Fruit fly (Drosophila melanogaster) whole organism, embryonic: Measurements from ENCODE around the gene UQCR-C1.

ENCODE experiments used
- Awh ChIP-seq: fragments of 200-800 bp; sonication (Bioruptor generic); IDR thresholded peaks from 2 replicates; pipeline ENCODE4, ENCODE4 v1.3.6; 2022; ENCODE audit warnings: missing biosample characterization, missing genetic modification characterization
- BEAF-32 ChIP-seq: fragments of 200-800 bp; sonication (Bioruptor generic); optimal IDR thresholded peaks from 3 replicates; lab custom pipeline; 2017; ENCODE audit warnings: missing biosample characterization, missing genetic modification characterization, mild to moderate bottlenecking, moderate library complexity, missing genetic modification reagents
- Bdp1 ChIP-seq: fragments of 200-800 bp; sonication (Bioruptor generic); optimal IDR thresholded peaks from 3 replicates; lab custom pipeline; 2016; ENCODE audit warnings: missing biosample characterization, missing genetic modification characterization
- BtbVII ChIP-seq: fragments of 200-800 bp; sonication (Bioruptor generic); optimal IDR thresholded peaks from 3 replicates; lab custom pipeline; 2017; ENCODE audit warnings: missing biosample characterization, mild to moderate bottlenecking, missing genetic modification characterization
- CG10321 ChIP-seq: fragments of 200-800 bp; sonication (Bioruptor generic); IDR thresholded peaks from 2 replicates; pipeline ENCODE4 v1.3.6; 2022; ENCODE audit warnings: missing biosample characterization, missing genetic modification characterization
- CG12391 ChIP-seq: fragments of 200-800 bp; sonication (Bioruptor generic); optimal IDR thresholded peaks from 3 replicates; lab custom pipeline; 2018; ENCODE audit warnings: missing biosample characterization, mild to moderate bottlenecking, missing genetic modification characterization, moderate library complexity
- CG13123 ChIP-seq: fragments of 200-800 bp; sonication (Bioruptor generic); optimal IDR thresholded peaks from 2 replicates; lab custom pipeline; 2016; ENCODE audit warnings: missing biosample characterization, missing genetic modification characterization
- CG14014 ChIP-seq: fragments of 200-800 bp; sonication (Bioruptor generic); IDR thresholded peaks from 2 replicates; pipeline ENCODE4 v1.3.6; 2022; ENCODE audit warnings: missing biosample characterization, missing genetic modification characterization
- CG14441 ChIP-seq: fragments of 200-800 bp; sonication (Bioruptor generic); IDR thresholded peaks from 2 replicates; pipeline ENCODE4 v1.3.6; 2022; ENCODE audit warnings: missing biosample characterization, missing genetic modification characterization
- CG17359 ChIP-seq: fragments of 200-800 bp; sonication (Bioruptor generic); optimal IDR thresholded peaks from 3 replicates; lab custom pipeline; 2018; ENCODE audit warnings: missing biosample characterization, mild to moderate bottlenecking, missing genetic modification characterization, moderate library complexity
- CG3163 ChIP-seq: fragments of 200-800 bp; sonication (Bioruptor generic); optimal IDR thresholded peaks from 3 replicates; lab custom pipeline; 2016; ENCODE audit warnings: missing biosample characterization, missing genetic modification characterization
- CG42726 ChIP-seq: fragments of 200-800 bp; sonication (Bioruptor generic); IDR thresholded peaks from 2 replicates; pipeline ENCODE4 v1.3.6; 2022; ENCODE audit warnings: missing biosample characterization, missing genetic modification characterization; ENCODE audit not compliant: partially characterized antibody
- CG8281 ChIP-seq: fragments of 200-800 bp; sonication (Bioruptor generic); optimal IDR thresholded peaks from 2 replicates; lab custom pipeline; 2018; ENCODE audit warnings: missing biosample characterization, mild to moderate bottlenecking, missing genetic modification characterization, moderate library complexity
- CG8290 ChIP-seq, 3 experiments: fragments of 200-800 bp; sonication (Bioruptor generic); optimal IDR thresholded peaks; 2 replicates each; lab custom pipeline; 2016 to 2019; ENCODE audit warnings: missing biosample characterization in 3 of 3, missing genetic modification characterization in 3 of 3, mild to moderate bottlenecking in 2 of 3, moderate library complexity in 1 of 3
- Chrac-16 ChIP-seq: fragments of 200-800 bp; sonication (Bioruptor generic); optimal IDR thresholded peaks from 3 replicates; lab custom pipeline; 2016; ENCODE audit warnings: missing biosample characterization, missing genetic modification characterization
- Dbx ChIP-seq: fragments of 200-800 bp; sonication (Bioruptor generic); IDR thresholded peaks from 3 replicates; pipeline ENCODE4 v1.3.6; 2022; ENCODE audit warnings: missing biosample characterization, missing genetic modification characterization
- Dek ChIP-seq: fragments of 200-800 bp; sonication (Bioruptor generic); optimal IDR thresholded peaks from 3 replicates; lab custom pipeline; 2019; ENCODE audit warnings: missing biosample characterization, mild to moderate bottlenecking, missing genetic modification characterization, moderate library complexity
- E2f1 ChIP-seq: fragments of 200-800 bp; sonication (Bioruptor generic); IDR thresholded peaks from 2 replicates; pipeline ENCODE4 v1.3.6; 2022; ENCODE audit warnings: missing biosample characterization, missing genetic modification characterization
- Eip74EF ChIP-seq, 2 experiments: fragments of 200-800 bp in 1 of 2; fragments of >200 bp in 1 of 2; sonication (Bioruptor generic) in 1 of 2; optimal IDR thresholded peaks; 2 replicates each; lab custom pipeline; 2017 to 2019; ENCODE audit warnings: missing biosample characterization in 2 of 2, missing genetic modification characterization in 2 of 2, mild to moderate bottlenecking in 1 of 2, moderate library complexity in 1 of 2
- HHEX ChIP-seq: fragments of 200-800 bp; sonication (Bioruptor generic); optimal IDR thresholded peaks from 3 replicates; lab custom pipeline; 2017; ENCODE audit warnings: missing biosample characterization, mild to moderate bottlenecking, missing genetic modification characterization, missing genetic modification reagents
- Meics ChIP-seq: fragments of 200-800 bp; sonication (Bioruptor generic); optimal IDR thresholded peaks from 2 replicates; lab custom pipeline; 2017; ENCODE audit warnings: missing biosample characterization, mild to moderate bottlenecking, missing genetic modification characterization
- NK7.1 ChIP-seq: fragments of 200-800 bp; sonication (Bioruptor generic); optimal IDR thresholded peaks from 3 replicates; lab custom pipeline; 2016; ENCODE audit warnings: missing biosample characterization, missing genetic modification characterization
- Pdp1 ChIP-seq, 2 experiments: fragments of 200-800 bp; sonication (Bioruptor generic); optimal IDR thresholded peaks; 3 replicates each; lab custom pipeline; 2016; ENCODE audit warnings: missing biosample characterization in 2 of 2, missing genetic modification characterization in 2 of 2, mild to moderate bottlenecking in 1 of 2, moderate library complexity in 1 of 2
- Xrp1 ChIP-seq: fragments of 200-800 bp; sonication (Bioruptor generic); IDR thresholded peaks from 2 replicates; pipeline ENCODE4 v1.3.6; 2022; ENCODE audit warnings: missing biosample characterization, missing genetic modification characterization
- az2 ChIP-seq: fragments of 200-800 bp; sonication (Bioruptor generic); optimal IDR thresholded peaks from 3 replicates; lab custom pipeline; 2016; ENCODE audit warnings: missing biosample characterization, missing genetic modification characterization
- bcd ChIP-seq: fragments of 200-800 bp; sonication (Bioruptor generic); optimal IDR thresholded peaks from 2 replicates; lab custom pipeline; 2017; ENCODE audit warnings: missing biosample characterization, mild to moderate bottlenecking, missing genetic modification characterization
- bsh ChIP-seq, 2 experiments: fragments of 200-800 bp; sonication (Bioruptor generic); optimal IDR thresholded peaks; 2 replicates each; lab custom pipeline; 2017 to 2018; ENCODE audit warnings: mild to moderate bottlenecking in 2 of 2, missing biosample characterization in 2 of 2, missing genetic modification characterization in 2 of 2, moderate library complexity in 1 of 2
- cato ChIP-seq: fragments of 200-800 bp; sonication (Bioruptor generic); optimal IDR thresholded peaks from 2 replicates; lab custom pipeline; 2016; ENCODE audit warnings: missing biosample characterization, missing genetic modification characterization, borderline replicate concordance
- chif ChIP-seq, 2 experiments: fragments of 200-800 bp; sonication (Bioruptor generic); optimal IDR thresholded peaks; 3 replicates each; lab custom pipeline; 2016; ENCODE audit warnings: missing biosample characterization in 2 of 2, missing genetic modification characterization in 2 of 2
- chm ChIP-seq: fragments of 200-800 bp; sonication (Bioruptor generic); IDR thresholded peaks from 2 replicates; pipeline ENCODE4 v1.3.6; 2022; ENCODE audit warnings: missing biosample characterization, missing genetic modification characterization
- ci ChIP-seq: fragments of 200-800 bp; sonication (Bioruptor generic); IDR thresholded peaks from 3 replicates; pipeline ENCODE4 v1.3.6; 2022; ENCODE audit warnings: missing biosample characterization, missing genetic modification characterization
- dm ChIP-seq: fragments of 200-800 bp; sonication (Bioruptor generic); optimal IDR thresholded peaks from 3 replicates; lab custom pipeline; 2016; ENCODE audit warnings: missing biosample characterization, missing genetic modification characterization
- en ChIP-seq: fragments of 200-800 bp; sonication (Bioruptor generic); optimal IDR thresholded peaks from 2 replicates; lab custom pipeline; 2016; ENCODE audit warnings: missing biosample characterization, missing genetic modification characterization
- inv ChIP-seq: fragments of 200-800 bp; sonication (Bioruptor generic); IDR thresholded peaks from 2 replicates; pipeline ENCODE4 v1.3.6; 2022; ENCODE audit warnings: missing biosample characterization, missing genetic modification characterization; ENCODE audit not compliant: partially characterized antibody
- klu ChIP-seq: fragments of 200-800 bp; sonication (Bioruptor generic); IDR thresholded peaks from 2 replicates; pipeline ENCODE4 v1.3.6; 2022; ENCODE audit warnings: missing biosample characterization, missing genetic modification characterization
- mam ChIP-seq: fragments of 200-800 bp; sonication (Bioruptor generic); optimal IDR thresholded peaks from 3 replicates; lab custom pipeline; 2016; ENCODE audit warnings: missing biosample characterization, missing genetic modification characterization
- nerfin-2 ChIP-seq: fragments of 200-800 bp; sonication (Bioruptor generic); IDR thresholded peaks from 2 replicates; pipeline ENCODE4 v1.3.6; 2022; ENCODE audit warnings: missing biosample characterization, missing genetic modification characterization; ENCODE audit not compliant: partially characterized antibody
- onecut ChIP-seq: fragments of 200-800 bp; sonication (Bioruptor generic); IDR thresholded peaks from 2 replicates; pipeline ENCODE4 v1.3.6; 2022; ENCODE audit warnings: missing biosample characterization, missing genetic modification characterization
- org-1 ChIP-seq: fragments of 200-800 bp; sonication (Bioruptor generic); optimal IDR thresholded peaks from 2 replicates; lab custom pipeline; 2017; ENCODE audit warnings: missing biosample characterization, missing genetic modification characterization
- p53 ChIP-seq: fragments of 200-800 bp; sonication (Bioruptor generic); optimal IDR thresholded peaks from 2 replicates; lab custom pipeline; 2016; ENCODE audit warnings: missing biosample characterization, missing genetic modification characterization
- pnt ChIP-seq: fragments of 200-800 bp; sonication (Bioruptor generic); optimal IDR thresholded peaks from 3 replicates; lab custom pipeline; 2016; ENCODE audit warnings: missing biosample characterization, missing genetic modification characterization
- prd ChIP-seq, 3 experiments: fragments of >200 bp in 2 of 3; fragments of 200-800 bp in 1 of 3; sonication (Bioruptor generic) in 1 of 3; optimal IDR thresholded peaks in 2 of 3; IDR thresholded peaks in 1 of 3; 2 replicates in 2 of 3; 3 replicates in 1 of 3; pipeline versions ENCODE4 v1.3.6 to Lab custom; 2017 to 2022; ENCODE audit warnings: missing biosample characterization in 1 of 3, missing genetic modification characterization in 1 of 3
- rib ChIP-seq: fragments of 200-800 bp; sonication (Bioruptor generic); IDR thresholded peaks from 2 replicates; pipeline ENCODE4 v1.3.6; 2022; ENCODE audit warnings: missing biosample characterization, missing genetic modification characterization
- sc ChIP-seq, 3 experiments: fragments of >200 bp in 2 of 3; fragments of 200-800 bp in 1 of 3; sonication (Bioruptor generic) in 1 of 3; optimal IDR thresholded peaks; 2 replicates in 2 of 3; 3 replicates in 1 of 3; lab custom pipeline; 2017; ENCODE audit warnings: mild to moderate bottlenecking in 1 of 3, missing biosample characterization in 1 of 3, missing genetic modification characterization in 1 of 3, missing genetic modification reagents in 1 of 3
- ssp ChIP-seq: fragments of 200-800 bp; sonication (Bioruptor generic); IDR thresholded peaks from 2 replicates; pipeline ENCODE4 v1.3.6; 2022; ENCODE audit warnings: missing biosample characterization, missing genetic modification characterization
- trem ChIP-seq: fragments of 200-800 bp; optimal IDR thresholded peaks from 3 replicates; lab custom pipeline; 2019; ENCODE audit warnings: missing biosample characterization, mild to moderate bottlenecking, missing genetic modification characterization, moderate library complexity
- tup ChIP-seq: fragments of 200-800 bp; sonication (Bioruptor generic); optimal IDR thresholded peaks from 2 replicates; lab custom pipeline; 2016; ENCODE audit warnings: missing biosample characterization, mild to moderate bottlenecking, missing genetic modification characterization, moderate library complexity

The UQCR-C1 gene

DNA sequence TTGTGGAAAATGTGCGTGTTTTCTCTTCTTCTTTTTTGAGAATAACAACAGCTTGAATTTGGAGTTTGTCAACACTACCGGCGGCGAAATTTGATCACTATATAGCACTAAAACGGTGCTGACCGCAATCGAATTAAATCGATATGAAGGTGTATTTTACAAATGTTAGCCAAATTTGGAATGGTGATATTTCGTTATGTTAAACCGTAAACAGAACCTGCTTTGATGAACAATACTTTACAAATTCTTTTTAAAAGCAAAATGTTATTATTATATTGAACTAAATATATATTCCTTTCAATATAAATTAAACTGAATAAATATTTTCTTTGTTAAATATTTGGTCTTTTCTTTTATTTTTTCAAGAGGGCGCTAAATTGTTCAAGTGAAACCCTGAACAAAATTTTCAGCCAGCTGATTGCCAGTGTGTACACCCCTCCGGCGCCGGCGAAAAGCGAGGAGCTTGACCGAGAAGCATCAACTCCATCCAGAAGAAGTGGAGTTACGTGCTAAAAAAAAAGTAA, 4.0 kb upstream of the UQCR-C1 start, which contains the start of the genes Rrp6, CG33331 and CG33332 (continued):
- TF ChIP-seq inv (GFP tag; lab: Robert Waterston, UW) (no peak), Pdp1 (GFP tag; optimal IDR thresholded peaks at IDR 0.05; lab: Kevin White, UChicago) (peak; percentile 29 to 59), chm (GFP tag; lab: Robert Waterston, UW) (peak; percentile 32; the same call in 1 of the 2 replicates), pnt (GFP tag; lab: Kevin White, UChicago) (peak; percentile 33), CG42726 (GFP tag; lab: Robert Waterston, UW) (no peak), CG8281 (tag; lab: Kevin White, UChicago) (no peak), org-1 (peak; percentile 26), Chrac-16 (GFP tag; lab: Kevin White, UChicago) (peak; percentile 67), ci (GFP tag; lab: Robert Waterston, UW) (peak; percentile 66; the same call in 1 of the 3 replicates), E2f1 (GFP tag; lab: Robert Waterston, UW) (peak; percentile 44; the same call in 1 of the 2 replicates), klu (GFP tag; lab: Robert Waterston, UW) (no peak; the same call in 1 of the 2 replicates), NK7.1 (GFP tag; lab: Kevin White, UChicago) (no peak), Xrp1 (GFP tag; lab: Robert Waterston, UW) (peak; percentile 63), BtbVII (GFP tag; lab: Kevin White, UChicago) (peak; percentile 44), rib (peak; percentile 10; the same call in 1 of the 2 replicates), Awh (GFP tag; lab: Robert Waterston, UW) (no peak), CG14441 (GFP tag; lab: Robert Waterston, UW) (peak; percentile 43; the same call in 1 of the 2 replicates), BEAF-32 (peak; percentile 57), CG17359 (tag; lab: Kevin White, UChicago) (peak; percentile 68), p53 (GFP tag; lab: Kevin White, UChicago) (peak; percentile 7), HHEX (GFP tag; lab: Kevin White, UChicago) (peak; percentile 52), en (GFP tag; lab: Kevin White, UChicago) (no peak), Eip74EF (GFP tag; optimal IDR thresholded peaks at IDR 0.05; lab: Kevin White, UChicago) (no peak), tup (peak; percentile 40), bsh (GFP tag; optimal IDR thresholded peaks at IDR 0.05; lab: Kevin White, UChicago) (peak in 1 of 2 experiments; percentile 63), chif (GFP tag; optimal IDR thresholded peaks at IDR 0.05; lab: Kevin White, UChicago) (peak; percentile 33 to 54), onecut (GFP tag; lab: Robert Waterston, UW) (peak; percentile 87), dm (peak; percentile 84), trem (tag; lab: Kevin White, UChicago) (peak; percentile 67), CG3163 (GFP tag; lab: Kevin White, UChicago) (peak; percentile 1), Dek (tag; lab: Kevin White, UChicago) (peak; percentile 78), ssp (GFP tag; lab: Robert Waterston, UW) (no peak; the same call in 1 of the 2 replicates), Meics (GFP tag; lab: Kevin White, UChicago) (peak; percentile 74), cato (GFP tag; lab: Kevin White, UChicago) (peak; percentile 54), mam (GFP tag; lab: Kevin White, UChicago) (peak; percentile 69), prd (optimal IDR thresholded peaks at IDR 0.05; lab: Kevin White, UChicago) (no peak), prd (GFP tag; IDR thresholded peaks at IDR 0.05; lab: Robert Waterston, UW) (peak; percentile 63; the same call in 1 of the 3 replicates), az2 (GFP tag; lab: Kevin White, UChicago) (peak; percentile 60), bcd (GFP tag; lab: Kevin White, UChicago) (peak; percentile 67), sc (optimal IDR thresholded peaks at IDR 0.05; lab: Kevin White, UChicago) (no peak), sc (GFP tag; optimal IDR thresholded peaks at IDR 0.05; lab: Kevin White, UChicago) (peak; percentile 33), CG8290 (GFP tag; optimal IDR thresholded peaks at IDR 0.05; lab: Kevin White, UChicago) (peak; percentile 35), CG8290 (tag; optimal IDR thresholded peaks at IDR 0.05; lab: Kevin White, UChicago) (no peak), CG10321 (GFP tag; lab: Robert Waterston, UW) (no peak), CG14014 (0 out of 2 replicates have a peak, but pooled peaks have one; percentile 23), CG12391 (tag; lab: Kevin White, UChicago) (peak; percentile 83), Dbx (GFP tag; lab: Robert Waterston, UW) (peak; percentile 68), Bdp1 (GFP tag; lab: Kevin White, UChicago) (peak; percentile 44), CG13123 (peak; percentile 44), nerfin-2 (no peak; the same call in 1 of the 2 replicates)
